Fruit fly (Drosophila melanogaster) whole organism, prepupa: ENCODE data around the gene Drak.

Experiments used
- Blimp-1 ChIP-seq: fragments of 200-800 bp; sonication (Bioruptor generic); optimal IDR thresholded peaks from 3 replicates; lab custom pipeline; 2017; ENCODE audit warnings: missing biosample characterization, missing genetic modification characterization, mild to moderate bottlenecking, moderate library complexity, missing genetic modification reagents
- CG10631 ChIP-seq: fragments of 200-800 bp; sonication (Bioruptor generic); optimal IDR thresholded peaks from 2 replicates; lab custom pipeline; 2016; ENCODE audit warnings: missing biosample characterization, missing genetic modification characterization
- CG10669 ChIP-seq: fragments of 200-800 bp; sonication (Bioruptor generic); optimal IDR thresholded peaks from 3 replicates; lab custom pipeline; 2018; ENCODE audit warnings: missing biosample characterization, mild to moderate bottlenecking, missing genetic modification characterization, moderate library complexity
- CG11294 ChIP-seq: fragments of 200-800 bp; sonication (Bioruptor generic); IDR thresholded peaks from 2 replicates; pipeline ENCODE4 v1.3.6; 2022; ENCODE audit warnings: missing biosample characterization, missing genetic modification characterization
- CG11762 ChIP-seq: fragments of 200-800 bp; sonication (Bioruptor generic); optimal IDR thresholded peaks from 3 replicates; lab custom pipeline; 2016; ENCODE audit warnings: missing biosample characterization, missing genetic modification characterization; ENCODE audit not compliant: insufficient read depth
- CG11902 ChIP-seq: fragments of 200-800 bp; sonication (Bioruptor generic); optimal IDR thresholded peaks from 3 replicates; lab custom pipeline; 2016; ENCODE audit warnings: missing biosample characterization, missing genetic modification characterization
- CG15336 ChIP-seq: fragments of 200-800 bp; sonication (Bioruptor generic); IDR thresholded peaks from 2 replicates; pipeline ENCODE4 v1.3.6; 2022; ENCODE audit warnings: missing biosample characterization, missing genetic modification characterization
- CG1621 ChIP-seq: fragments of 200-800 bp; sonication (Bioruptor generic); optimal IDR thresholded peaks from 3 replicates; lab custom pipeline; 2018; ENCODE audit warnings: missing biosample characterization, mild to moderate bottlenecking, missing genetic modification characterization
- CG16779 ChIP-seq: fragments of 200-800 bp; sonication (Bioruptor generic); optimal IDR thresholded peaks from 3 replicates; lab custom pipeline; 2017; ENCODE audit warnings: missing biosample characterization, mild to moderate bottlenecking, missing genetic modification characterization
- CG3032 ChIP-seq: fragments of 200-800 bp; optimal IDR thresholded peaks from 2 replicates; lab custom pipeline; 2019; ENCODE audit warnings: missing biosample characterization, mild to moderate bottlenecking, missing genetic modification characterization, moderate library complexity
- CG31627 ChIP-seq: fragments of 200-800 bp; sonication (Bioruptor generic); optimal IDR thresholded peaks from 3 replicates; lab custom pipeline; 2016; ENCODE audit warnings: missing biosample characterization, missing genetic modification characterization
- CG34406 ChIP-seq: fragments of 200-800 bp; sonication (Bioruptor generic); optimal IDR thresholded peaks from 3 replicates; lab custom pipeline; 2016; ENCODE audit warnings: missing biosample characterization, missing genetic modification characterization
- CG3919 ChIP-seq: fragments of 200-800 bp; sonication (Bioruptor generic); optimal IDR thresholded peaks from 3 replicates; lab custom pipeline; 2016; ENCODE audit warnings: missing biosample characterization, missing genetic modification characterization
- CG4318 ChIP-seq: fragments of 200-800 bp; sonication (Bioruptor generic); optimal IDR thresholded peaks from 3 replicates; lab custom pipeline; 2017; ENCODE audit warnings: missing biosample characterization, mild to moderate bottlenecking, missing genetic modification characterization
- CG6163 ChIP-seq: fragments of 200-800 bp; sonication (Bioruptor generic); IDR thresholded peaks from 3 replicates; pipeline ENCODE4 v1.3.6; 2022; ENCODE audit warnings: missing biosample characterization, missing genetic modification characterization
- CG6276 ChIP-seq: fragments of 200-800 bp; sonication (Bioruptor generic); optimal IDR thresholded peaks from 2 replicates; lab custom pipeline; 2017; ENCODE audit warnings: missing biosample characterization, mild to moderate bottlenecking, missing genetic modification characterization
- CG6792 ChIP-seq: fragments of 200-800 bp; sonication (Bioruptor generic); optimal IDR thresholded peaks from 3 replicates; lab custom pipeline; 2016; ENCODE audit warnings: missing biosample characterization, missing genetic modification characterization
- CG6808 ChIP-seq: fragments of 200-800 bp; sonication (Bioruptor generic); optimal IDR thresholded peaks from 3 replicates; lab custom pipeline; 2017; ENCODE audit warnings: missing biosample characterization, missing genetic modification characterization, mild to moderate bottlenecking, moderate library complexity, missing genetic modification reagents
- CG6854 ChIP-seq: fragments of 200-800 bp; sonication (Bioruptor generic); optimal IDR thresholded peaks from 2 replicates; lab custom pipeline; 2017; ENCODE audit warnings: missing biosample characterization, mild to moderate bottlenecking, missing genetic modification characterization
- CG7368 ChIP-seq: fragments of 200-800 bp; sonication (Bioruptor generic); optimal IDR thresholded peaks from 3 replicates; lab custom pipeline; 2016; ENCODE audit warnings: missing biosample characterization, missing genetic modification characterization
- CG8119 ChIP-seq: fragments of 200-800 bp; sonication (Bioruptor generic); IDR thresholded peaks from 3 replicates; pipeline ENCODE4 v1.3.6; 2022; ENCODE audit warnings: missing biosample characterization, missing genetic modification characterization
- CG8319 ChIP-seq: fragments of 200-800 bp; sonication (Bioruptor generic); optimal IDR thresholded peaks from 3 replicates; lab custom pipeline; 2016; ENCODE audit warnings: missing biosample characterization, missing genetic modification characterization
- CG8632 ChIP-seq: fragments of 200-800 bp; sonication (Bioruptor generic); optimal IDR thresholded peaks from 3 replicates; lab custom pipeline; 2016; ENCODE audit warnings: missing biosample characterization, missing genetic modification characterization
- CG9139 ChIP-seq: fragments of 200-800 bp; sonication (Bioruptor generic); optimal IDR thresholded peaks from 3 replicates; lab custom pipeline; 2017; ENCODE audit warnings: missing biosample characterization, mild to moderate bottlenecking, missing genetic modification characterization
- Eip75B ChIP-seq: fragments of 200-800 bp; sonication (Bioruptor generic); optimal IDR thresholded peaks from 3 replicates; lab custom pipeline; 2016; ENCODE audit warnings: missing biosample characterization, missing genetic modification characterization
- Eip78C ChIP-seq: fragments of 200-800 bp; sonication (Bioruptor generic); peaks from one replicate; lab custom pipeline; 2016; ENCODE audit warnings: missing biosample characterization, missing genetic modification characterization
- Eip93F ChIP-seq: fragments of 200-800 bp; sonication (Bioruptor generic); optimal IDR thresholded peaks from 2 replicates; lab custom pipeline; 2016; ENCODE audit warnings: missing biosample characterization, mild to moderate bottlenecking, missing genetic modification characterization
- Ets21C ChIP-seq: fragments of 200-800 bp; sonication (Bioruptor generic); optimal IDR thresholded peaks from 3 replicates; lab custom pipeline; 2016; ENCODE audit warnings: missing biosample characterization, missing genetic modification characterization
- Ets96B ChIP-seq: fragments of 200-800 bp; optimal IDR thresholded peaks from 2 replicates; lab custom pipeline; 2019; ENCODE audit warnings: missing biosample characterization, mild to moderate bottlenecking, missing genetic modification characterization, moderate library complexity
- Gug ChIP-seq: fragments of 200-800 bp; sonication (Bioruptor generic); IDR thresholded peaks from 2 replicates; pipeline ENCODE4 v1.3.6; 2022; ENCODE audit warnings: missing biosample characterization, missing genetic modification characterization
- Hr38 ChIP-seq: sonication (Bioruptor generic); optimal IDR thresholded peaks from 2 replicates; lab custom pipeline; 2016; ENCODE audit warnings: missing biosample characterization, missing genetic modification characterization
- Hr39 ChIP-seq: fragments of 200-800 bp; sonication (Bioruptor generic); optimal IDR thresholded peaks from 2 replicates; lab custom pipeline; 2016; ENCODE audit warnings: missing biosample characterization, missing genetic modification characterization
- Hr4 ChIP-seq: fragments of 200-800 bp; sonication (Bioruptor generic); optimal IDR thresholded peaks from 3 replicates; lab custom pipeline; 2016; ENCODE audit warnings: missing biosample characterization, missing genetic modification characterization
- OdsH ChIP-seq: fragments of 200-800 bp; sonication (Bioruptor generic); optimal IDR thresholded peaks from 3 replicates; lab custom pipeline; 2016; ENCODE audit warnings: missing biosample characterization, missing genetic modification characterization
- Smox ChIP-seq: fragments of 200-800 bp; sonication (Bioruptor generic); optimal IDR thresholded peaks from 3 replicates; lab custom pipeline; 2016; ENCODE audit warnings: missing biosample characterization, missing genetic modification characterization
- Sox102F ChIP-seq: fragments of 200-800 bp; sonication (Bioruptor generic); optimal IDR thresholded peaks from 2 replicates; lab custom pipeline; 2016; ENCODE audit warnings: missing biosample characterization, mild to moderate bottlenecking, missing genetic modification characterization
- Sox14 ChIP-seq: fragments of 200-800 bp; sonication (Bioruptor generic); optimal IDR thresholded peaks from 3 replicates; lab custom pipeline; 2016; ENCODE audit warnings: missing biosample characterization, missing genetic modification characterization
- Sox15 ChIP-seq: fragments of 200-800 bp; sonication (Bioruptor generic); optimal IDR thresholded peaks from 3 replicates; lab custom pipeline; 2016; ENCODE audit warnings: missing biosample characterization, missing genetic modification characterization
- acj6 ChIP-seq: fragments of 200-800 bp; sonication (Bioruptor generic); optimal IDR thresholded peaks from 3 replicates; lab custom pipeline; 2016; ENCODE audit warnings: missing biosample characterization, missing genetic modification characterization
- cyc ChIP-seq: fragments of 200-800 bp; sonication (Bioruptor generic); optimal IDR thresholded peaks from 3 replicates; lab custom pipeline; 2016; ENCODE audit warnings: missing biosample characterization, missing genetic modification characterization
- dac ChIP-seq: fragments of 200-800 bp; sonication (Bioruptor generic); optimal IDR thresholded peaks from 2 replicates; lab custom pipeline; 2017; ENCODE audit warnings: missing biosample characterization, mild to moderate bottlenecking, missing genetic modification characterization
- dsx ChIP-seq: fragments of 200-800 bp; optimal IDR thresholded peaks from 3 replicates; lab custom pipeline; 2019; ENCODE audit warnings: missing biosample characterization, mild to moderate bottlenecking, missing genetic modification characterization, moderate library complexity; ENCODE audit not compliant: poor library complexity, severe bottlenecking
- eg ChIP-seq: fragments of 200-800 bp; sonication (Bioruptor generic); IDR thresholded peaks from 3 replicates; pipeline ENCODE4 v1.3.6; 2022; ENCODE audit warnings: missing biosample characterization, missing genetic modification characterization
- esn ChIP-seq: fragments of 200-800 bp; sonication (Bioruptor generic); optimal IDR thresholded peaks from 2 replicates; lab custom pipeline; 2016; ENCODE audit warnings: missing biosample characterization, mild to moderate bottlenecking, missing genetic modification characterization, moderate library complexity
- fd59A ChIP-seq: fragments of 200-800 bp; sonication (Bioruptor generic); optimal IDR thresholded peaks from 2 replicates; lab custom pipeline; 2017; ENCODE audit warnings: missing biosample characterization, mild to moderate bottlenecking, missing genetic modification characterization, missing genetic modification reagents
- fd85E ChIP-seq: fragments of 200-800 bp; sonication (Bioruptor generic); optimal IDR thresholded peaks from 3 replicates; lab custom pipeline; 2016; ENCODE audit warnings: missing biosample characterization, missing genetic modification characterization
- fkh ChIP-seq: fragments of 200-800 bp; sonication (Bioruptor generic); optimal IDR thresholded peaks from 3 replicates; lab custom pipeline; 2017; ENCODE audit warnings: missing biosample characterization, mild to moderate bottlenecking, missing genetic modification characterization, moderate library complexity
- pdm3 ChIP-seq: fragments of 200-800 bp; sonication (Bioruptor generic); optimal IDR thresholded peaks from 3 replicates; lab custom pipeline; 2016; ENCODE audit warnings: missing biosample characterization, missing genetic modification characterization
- salr ChIP-seq, 2 experiments: fragments of 200-800 bp; sonication (Bioruptor generic); optimal IDR thresholded peaks; 3 replicates each; lab custom pipeline; 2016 to 2018; ENCODE audit warnings: missing biosample characterization in 2 of 2, missing genetic modification characterization in 2 of 2, mild to moderate bottlenecking in 1 of 2
- spab ChIP-seq: fragments of 200-800 bp; sonication (Bioruptor generic); optimal IDR thresholded peaks from 2 replicates; lab custom pipeline; 2017; ENCODE audit warnings: missing biosample characterization, mild to moderate bottlenecking, missing genetic modification characterization, missing genetic modification reagents
- ss ChIP-seq, 2 experiments: fragments of 200-800 bp; sonication (Bioruptor generic); optimal IDR thresholded peaks; 2 replicates in 1 of 2; 3 replicates in 1 of 2; lab custom pipeline; 2017 to 2018; ENCODE audit warnings: mild to moderate bottlenecking in 2 of 2, missing biosample characterization in 2 of 2, missing genetic modification characterization in 2 of 2, moderate library complexity in 1 of 2
- svp ChIP-seq: fragments of 200-800 bp; sonication (Bioruptor generic); peaks from one replicate; lab custom pipeline; 2016; ENCODE audit warnings: missing biosample characterization, missing genetic modification characterization
- vri ChIP-seq: fragments of 200-800 bp; sonication (Bioruptor generic); optimal IDR thresholded peaks from 3 replicates; lab custom pipeline; 2016; ENCODE audit warnings: missing biosample characterization, mild to moderate bottlenecking, missing genetic modification characterization

Drak gene

DNA sequence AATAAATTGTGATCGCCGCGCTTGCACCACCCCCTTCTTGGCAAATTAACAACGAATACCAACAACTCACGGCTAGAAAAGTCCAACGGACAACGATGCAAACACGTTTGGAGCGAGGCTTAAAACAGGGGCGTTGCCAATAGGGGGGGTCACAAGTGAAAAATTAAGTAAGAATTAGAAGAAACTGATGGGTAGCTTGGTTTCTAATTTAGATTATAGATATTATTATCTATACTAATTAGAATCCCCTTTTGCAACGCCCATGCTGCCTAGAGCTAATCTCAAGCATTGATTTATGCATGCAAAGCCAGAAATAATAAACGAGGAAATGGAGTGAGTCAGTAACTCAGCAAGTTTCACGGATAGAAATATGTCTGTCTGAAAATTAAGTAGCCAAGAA lies 25.5 kb downstream of the Drak start:
- TF ChIP-seq cyc (GFP tag; lab: Kevin White, UChicago), result no peak
- TF ChIP-seq Ets21C (GFP tag; lab: Kevin White, UChicago), result no peak
- no peak for TF ChIP-seq CG6854
- TF ChIP-seq svp (GFP tag; lab: Kevin White, UChicago), result no peak
- TF ChIP-seq CG11294, result peak; percentile 90
- no peak for TF ChIP-seq Hr39
- no peak for TF ChIP-seq CG8632 (GFP tag; lab: Kevin White, UChicago)
- TF ChIP-seq CG15336 (GFP tag; lab: Robert Waterston, UW), result peak; percentile 92
- TF ChIP-seq dsx, result no peak
- TF ChIP-seq CG31627 (GFP tag; lab: Kevin White, UChicago), result no peak
- TF ChIP-seq Gug, result peak; percentile 89
- no peak for TF ChIP-seq CG8319 (GFP tag; lab: Kevin White, UChicago)
- no peak for TF ChIP-seq Smox (GFP tag; lab: Kevin White, UChicago)
- TF ChIP-seq CG7368 (GFP tag; lab: Kevin White, UChicago), result peak; percentile 21
- peak; percentile 41 for TF ChIP-seq CG16779 (tag; lab: Kevin White, UChicago)
- TF ChIP-seq CG34406 (GFP tag; lab: Kevin White, UChicago), result no peak
- peak; percentile 60 for TF ChIP-seq CG3919 (GFP tag; lab: Kevin White, UChicago)
- peak; percentile 91 for TF ChIP-seq CG6163 (GFP tag; lab: Robert Waterston, UW)
- peak; percentile 74 for TF ChIP-seq Eip78C (GFP tag; lab: Kevin White, UChicago)
- TF ChIP-seq Sox15 (GFP tag; lab: Kevin White, UChicago), result no peak
- TF ChIP-seq CG3032 (tag; lab: Kevin White, UChicago), result peak; percentile 46
- TF ChIP-seq CG4318, result peak; percentile 80
- TF ChIP-seq CG6276 (GFP tag; lab: Kevin White, UChicago), result peak; percentile 90
- TF ChIP-seq CG11902 (GFP tag; lab: Kevin White, UChicago), result no peak
- TF ChIP-seq CG1621 (tag; lab: Kevin White, UChicago), result no peak
- no peak for TF ChIP-seq Eip93F (GFP tag; lab: Kevin White, UChicago)
- TF ChIP-seq Ets96B (tag; lab: Kevin White, UChicago), result peak; percentile 33
- TF ChIP-seq Hr38 (GFP tag; lab: Kevin White, UChicago), result no peak
- peak; percentile 80 for TF ChIP-seq dac (GFP tag; lab: Kevin White, UChicago)
- no peak for TF ChIP-seq CG6792 (GFP tag; lab: Kevin White, UChicago)
- TF ChIP-seq CG6808 (GFP tag; lab: Kevin White, UChicago), result no peak
- no peak for TF ChIP-seq vri (GFP tag; lab: Kevin White, UChicago)
- no peak for TF ChIP-seq Blimp-1
- peak; percentile 96 for TF ChIP-seq eg (GFP tag; lab: Robert Waterston, UW)
- TF ChIP-seq OdsH (GFP tag; lab: Kevin White, UChicago), result peak; percentile 73
- TF ChIP-seq ss (GFP tag; optimal IDR thresholded peaks at IDR 0.05; lab: Kevin White, UChicago), result no peak
- peak; percentile 76 for TF ChIP-seq Hr4
- peak; percentile 61 for TF ChIP-seq pdm3 (GFP tag; lab: Kevin White, UChicago)
- TF ChIP-seq salr (GFP tag; optimal IDR thresholded peaks at IDR 0.05; lab: Kevin White, UChicago), result peak in 1 of 2 experiments; percentile 53
- peak; percentile 18 for TF ChIP-seq CG11762 (GFP tag; lab: Kevin White, UChicago)
- no peak for TF ChIP-seq Sox102F (GFP tag; lab: Kevin White, UChicago)
- peak; percentile 90 for TF ChIP-seq CG8119 (GFP tag; lab: Robert Waterston, UW)
- TF ChIP-seq fd59A (GFP tag; lab: Kevin White, UChicago), result no peak
- TF ChIP-seq esn, result no peak
- TF ChIP-seq fkh, result peak; percentile 3
- TF ChIP-seq CG10631 (GFP tag; lab: Kevin White, UChicago), result peak; percentile 59
- no peak for TF ChIP-seq CG9139 (GFP tag; lab: Kevin White, UChicago)
- peak; percentile 24 for TF ChIP-seq Eip75B (GFP tag; lab: Kevin White, UChicago)
- no peak for TF ChIP-seq spab (GFP tag; lab: Kevin White, UChicago)
- peak; percentile 36 for TF ChIP-seq CG10669 (GFP tag; lab: Kevin White, UChicago)
- peak; percentile 57 for TF ChIP-seq acj6 (GFP tag; lab: Kevin White, UChicago)
- no peak for TF ChIP-seq fd85E
- peak; percentile 24 for TF ChIP-seq Sox14 (GFP tag; lab: Kevin White, UChicago)
